Worm (Caenorhabditis elegans): ENCODE results near the gene ifb-2.

The ifb-2 gene

ce11 chrII:5774120-5774519, 24.1 kb downstream of the ifb-2 start, which contains the start of the genes dmd-5 and F10C1.1:
Gene dmd-5 (minus strand): TSS chrII:5774220.
Gene F10C1.1 (plus strand): TSS chrII:5774229.
- TF ChIP-seq elt-3 (tag; optimal IDR thresholded peaks at IDR 0.05), result no peak
- TF ChIP-seq lin-13 (tag; optimal IDR thresholded peaks at IDR 0.05), result no peak
- no peak for TF ChIP-seq sptf-1 (tag; optimal IDR thresholded peaks at IDR 0.05)
- TF ChIP-seq elt-1 (tag; optimal IDR thresholded peaks at IDR 0.05; ENCODE audit: borderline replicate concordance, insufficient read depth), result no peak
- no peak for TF ChIP-seq ceh-39 (tag; optimal IDR thresholded peaks at IDR 0.05)
- no peak for TF ChIP-seq hlh-1 (tag; optimal IDR thresholded peaks at IDR 0.05)
- no peak for TF ChIP-seq snpc-4 (tag; optimal IDR thresholded peaks at IDR 0.05)
- no peak for TF ChIP-seq nhr-76 (tag; optimal IDR thresholded peaks at IDR 0.05)
- TF ChIP-seq nhr-2 (tag; optimal IDR thresholded peaks at IDR 0.05), result no peak
- TF ChIP-seq ztf-11 (tag; optimal IDR thresholded peaks at IDR 0.05), result no peak
- TF ChIP-seq tbx-8 (GFP tag; optimal IDR thresholded peaks at IDR 0.05), result no peak
- no peak for TF ChIP-seq pha-4 (tag; optimal IDR thresholded peaks at IDR 0.05)
- TF ChIP-seq mep-1 (tag; optimal IDR thresholded peaks at IDR 0.05), result no peak
- no peak for TF ChIP-seq M03D4.4 (tag; optimal IDR thresholded peaks at IDR 0.05)
- TF ChIP-seq zip-8 (tag; optimal IDR thresholded peaks at IDR 0.05), result no peak
- TF ChIP-seq ceh-83 (GFP tag; optimal IDR thresholded peaks at IDR 0.05), result no peak
- TF ChIP-seq blmp-1 (tag; optimal IDR thresholded peaks at IDR 0.05), result no peak
- no peak for TF ChIP-seq sem-2 (GFP tag; optimal IDR thresholded peaks at IDR 0.05)
- no peak for TF ChIP-seq lin-32 (GFP tag; optimal IDR thresholded peaks at IDR 0.05)

- no peak for TF ChIP-seq unc-62 (GFP tag; optimal IDR thresholded peaks at IDR 0.05)
- no peak for TF ChIP-seq bed-3 (GFP tag; optimal IDR thresholded peaks at IDR 0.05)
- TF ChIP-seq sptf-1 (tag; optimal IDR thresholded peaks at IDR 0.05), result no peak
- TF ChIP-seq hlh-1 (tag; optimal IDR thresholded peaks at IDR 0.05), result no peak
- TF ChIP-seq mep-1 (tag; optimal IDR thresholded peaks at IDR 0.05), result no peak
- no peak for TF ChIP-seq nhr-76 (tag; optimal IDR thresholded peaks at IDR 0.05)
- no peak for TF ChIP-seq mab-5 (tag; optimal IDR thresholded peaks at IDR 0.05)
- TF ChIP-seq cnd-1 (tag; optimal IDR thresholded peaks at IDR 0.05), result no peak
- no peak for TF ChIP-seq ceh-83 (GFP tag; optimal IDR thresholded peaks at IDR 0.05)
- no peak for TF ChIP-seq tbx-8 (GFP tag; optimal IDR thresholded peaks at IDR 0.05)
- TF ChIP-seq nhr-12 (tag; optimal IDR thresholded peaks at IDR 0.05), result no peak
- TF ChIP-seq pha-4 (tag; optimal IDR thresholded peaks at IDR 0.05), result no peak
- no peak for TF ChIP-seq drap-1 (GFP tag; optimal IDR thresholded peaks at IDR 0.05)
- TF ChIP-seq lsy-2 (tag; optimal IDR thresholded peaks at IDR 0.05), result no peak
- no peak for TF ChIP-seq ztf-11 (tag; optimal IDR thresholded peaks at IDR 0.05)
- no peak for TF ChIP-seq mls-2 (tag; optimal IDR thresholded peaks at IDR 0.05)
Measured at ce11 chrII:5774879-5775278, 24.9 kb downstream of the ifb-2 start.

ce11 chrII:5777372-5777771, 27.4 kb downstream of the ifb-2 start:
- TF ChIP-seq nhr-2 (tag; optimal IDR thresholded peaks at IDR 0.05), result peak; percentile 94
- TF ChIP-seq cnd-1 (tag; optimal IDR thresholded peaks at IDR 0.05), result no peak

ce11 chrII:5779866-5780265, 29.9 kb downstream of the ifb-2 start:
- TF ChIP-seq zip-8 (tag; optimal IDR thresholded peaks at IDR 0.05) (no peak), unc-120 (tag; optimal IDR thresholded peaks at IDR 0.05; ENCODE audit: poor library complexity, severe bottlenecking) (peak; percentile 42), tbx-8 (GFP tag; optimal IDR thresholded peaks at IDR 0.05) (no peak), ztf-11 (tag; optimal IDR thresholded peaks at IDR 0.05) (no peak), blmp-1 (tag; optimal IDR thresholded peaks at IDR 0.05) (no peak), hlh-1 (tag; optimal IDR thresholded peaks at IDR 0.05) (peak; percentile 18), ces-1 (GFP tag; optimal IDR thresholded peaks at IDR 0.05) (peak; percentile 44), M03D4.4 (tag; optimal IDR thresholded peaks at IDR 0.05) (no peak)

ce11 chrII:5781935-5782921, 32.2 kb downstream of the ifb-2 start, which contains the start of gene K05F1.6:
Gene K05F1.6 (plus strand): TSS chrII:5782520.
- TF ChIP-seq flh-1 (GFP tag; optimal IDR thresholded peaks at IDR 0.05) (peak; percentile 52), snpc-4 (tag; optimal IDR thresholded peaks at IDR 0.05) (no peak), mab-5 (tag; optimal IDR thresholded peaks at IDR 0.05) (no peak), nhr-2 (tag; optimal IDR thresholded peaks at IDR 0.05) (no peak), mls-2 (tag; optimal IDR thresholded peaks at IDR 0.05) (peak; percentile 72), tbx-8 (GFP tag; optimal IDR thresholded peaks at IDR 0.05) (peak; percentile 36), lin-32 (GFP tag; optimal IDR thresholded peaks at IDR 0.05) (peak; percentile 45), unc-62 (GFP tag; optimal IDR thresholded peaks at IDR 0.05) (no peak), blmp-1 (tag; optimal IDR thresholded peaks at IDR 0.05) (no peak), bed-3 (GFP tag; optimal IDR thresholded peaks at IDR 0.05) (peak; percentile 44), lin-13 (tag; optimal IDR thresholded peaks at IDR 0.05) (peak; percentile 12), elt-3 (tag; optimal IDR thresholded peaks at IDR 0.05) (no peak), nhr-12 (tag; optimal IDR thresholded peaks at IDR 0.05) (no peak), elt-1 (tag; optimal IDR thresholded peaks at IDR 0.05; ENCODE audit: borderline replicate concordance, insufficient read depth) (no peak), nhr-76 (tag; optimal IDR thresholded peaks at IDR 0.05) (no peak), M03D4.4 (tag; optimal IDR thresholded peaks at IDR 0.05) (peak; percentile 70), zip-8 (tag; optimal IDR thresholded peaks at IDR 0.05) (no peak), hlh-1 (tag; optimal IDR thresholded peaks at IDR 0.05) (peak; percentile 10), ceh-83 (GFP tag; optimal IDR thresholded peaks at IDR 0.05) (peak; percentile 78), lsy-2 (tag; optimal IDR thresholded peaks at IDR 0.05) (no peak), nhr-28 (tag; optimal IDR thresholded peaks at IDR 0.05) (no peak), drap-1 (GFP tag; optimal IDR thresholded peaks at IDR 0.05) (peak; percentile 69), ham-2 (GFP tag; optimal IDR thresholded peaks at IDR 0.05) (peak; percentile 76), sem-2 (GFP tag; optimal IDR thresholded peaks at IDR 0.05) (peak; percentile 65), sptf-1 (tag; optimal IDR thresholded peaks at IDR 0.05) (peak; percentile 81), unc-39 (tag; optimal IDR thresholded peaks at IDR 0.05) (no peak), ztf-11 (tag; optimal IDR thresholded peaks at IDR 0.05) (no peak), pha-4 (tag; optimal IDR thresholded peaks at IDR 0.05) (peak; percentile 16), ceh-39 (tag; optimal IDR thresholded peaks at IDR 0.05) (no peak), ceh-43 (GFP tag; optimal IDR thresholded peaks at IDR 0.05) (peak; percentile 10), mep-1 (tag; optimal IDR thresholded peaks at IDR 0.05) (no peak)

All from whole organism, mixed stage, embryonic.